Worm (Caenorhabditis elegans) whole organism, L4 larva: ENCODE measurements around the gene Y39B6A.10.

ENCODE experiments used
- D1046.2 ChIP-seq: fragments of 200-800 bp; sonication (Bioruptor generic); IDR thresholded peaks from 2 replicates; pipeline ENCODE4 v1.3.6; 2022; ENCODE audit warnings: missing genetic modification characterization, missing compliant biosample characterization
- T20F7.1 ChIP-seq: fragments of 200-800 bp; sonication (Bioruptor generic); optimal IDR thresholded peaks from 2 replicates; lab custom pipeline; 2018; ENCODE audit warnings: mild to moderate bottlenecking, missing genetic modification characterization, missing compliant biosample characterization
- Y105C5A.15 ChIP-seq: fragments of 200-800 bp; sonication (Bioruptor generic); IDR thresholded peaks from 2 replicates; pipeline ENCODE4 v1.3.6; 2022; ENCODE audit warnings: missing genetic modification characterization, missing compliant biosample characterization
- ZK337.2 ChIP-seq: fragments of 200-800 bp; sonication (Bioruptor generic); IDR thresholded peaks from 2 replicates; pipeline ENCODE4 v1.3.6; 2022; ENCODE audit warnings: missing genetic modification reagents, missing genetic modification characterization, missing compliant biosample characterization
- ama-1 ChIP-seq: fragments of 150-350 bp; optimal IDR thresholded peaks from 2 replicates; lab custom pipeline; 2014; ENCODE audit warnings: inconsistent platforms, mixed read lengths
- arid-1 ChIP-seq: fragments of 200-800 bp; sonication (Bioruptor generic); conservative IDR thresholded peaks from 2 replicates; pipeline ENCODE4 v1.3.6; 2022; ENCODE audit warnings: missing genetic modification reagents, missing genetic modification characterization, missing compliant biosample characterization
- attf-4 ChIP-seq: sonication (generic microtip); optimal IDR thresholded peaks from 3 replicates; lab custom pipeline; 2017; ENCODE audit warnings: missing biosample characterization, missing genetic modification characterization
- ceh-32 ChIP-seq: sonication (generic microtip); optimal IDR thresholded peaks from 2 replicates; lab custom pipeline; 2016; ENCODE audit warnings: mild to moderate bottlenecking, missing genetic modification characterization, missing compliant biosample characterization; ENCODE audit not compliant: poor library complexity
- ctbp-1 ChIP-seq: fragments of 200-800 bp; sonication (Bioruptor generic); IDR thresholded peaks from 2 replicates; pipeline ENCODE4 v1.3.6; 2022; ENCODE audit warnings: missing genetic modification reagents, missing genetic modification characterization, missing compliant biosample characterization
- daf-12 ChIP-seq: fragments of 150-350 bp; optimal IDR thresholded peaks from 2 replicates; lab custom pipeline; 2014; ENCODE audit warnings: missing biosample characterization, missing genetic modification reagents, missing genetic modification characterization
- dmd-6 ChIP-seq: fragments of 200-800 bp; sonication (Bioruptor generic); IDR thresholded peaks from 2 replicates; pipeline ENCODE4 v1.3.6; 2022; ENCODE audit warnings: missing genetic modification reagents, missing genetic modification characterization, missing compliant biosample characterization
- dmd-8 ChIP-seq: fragments of 200-800 bp; sonication (Bioruptor generic); IDR thresholded peaks from 2 replicates; pipeline ENCODE4 v1.3.6; 2022; ENCODE audit warnings: missing genetic modification characterization, missing compliant biosample characterization
- fos-1 ChIP-seq: fragments of 150-350 bp; optimal IDR thresholded peaks from 2 replicates; lab custom pipeline; 2014; ENCODE audit warnings: missing biosample characterization, missing genetic modification characterization
- hlh-11 ChIP-seq: fragments of 200-800 bp; sonication (Bioruptor generic); optimal IDR thresholded peaks from 2 replicates; lab custom pipeline; 2018; ENCODE audit warnings: mild to moderate bottlenecking, missing genetic modification characterization, missing compliant biosample characterization
- hlh-30 ChIP-seq: sonication (generic microtip); optimal IDR thresholded peaks from 2 replicates; lab custom pipeline; 2017; ENCODE audit warnings: antibody characterized with exemption, mild to moderate bottlenecking, missing genetic modification characterization, missing compliant biosample characterization; ENCODE audit not compliant: insufficient read depth
- hmg-1.1 ChIP-seq: fragments of 200-800 bp; sonication (Bioruptor generic); IDR thresholded peaks from 2 replicates; pipeline ENCODE4 v1.3.6; 2022; ENCODE audit warnings: missing genetic modification reagents, missing genetic modification characterization, missing compliant biosample characterization
- mdl-1 ChIP-seq, 2 experiments: fragments of 150-350 bp in 1 of 2; sonication (generic microtip) in 1 of 2; optimal IDR thresholded peaks; 2 replicates each; lab custom pipeline; 2014 to 2017; ENCODE audit warnings: missing biosample characterization in 2 of 2, missing genetic modification characterization in 2 of 2
- mdt-29 ChIP-seq: fragments of 200-800 bp; sonication (Bioruptor generic); IDR thresholded peaks from 2 replicates; pipeline ENCODE4 v1.3.6; 2022; ENCODE audit warnings: missing genetic modification reagents, missing genetic modification characterization, missing compliant biosample characterization
- nhr-28 ChIP-seq: fragments of 150-350 bp; optimal IDR thresholded peaks from 2 replicates; lab custom pipeline; 2014; ENCODE audit warnings: missing biosample characterization, missing genetic modification characterization
- pqm-1 ChIP-seq: sonication (generic microtip); optimal IDR thresholded peaks from 2 replicates; lab custom pipeline; 2017; ENCODE audit warnings: missing biosample characterization, missing genetic modification characterization
- saeg-2 ChIP-seq: fragments of 200-800 bp; sonication (Bioruptor generic); IDR thresholded peaks from 2 replicates; pipeline ENCODE4 v1.3.6; 2022; ENCODE audit warnings: missing genetic modification reagents, missing genetic modification characterization, missing compliant biosample characterization
- set-16 ChIP-seq: fragments of 200-800 bp; sonication (Bioruptor generic); IDR thresholded peaks from 2 replicates; pipeline ENCODE4 v1.3.6; 2022; ENCODE audit warnings: missing genetic modification reagents, missing genetic modification characterization, missing compliant biosample characterization
- spr-3 ChIP-seq: fragments of 200-800 bp; sonication (Bioruptor generic); optimal IDR thresholded peaks from 2 replicates; lab custom pipeline; 2018; ENCODE audit warnings: mild to moderate bottlenecking, missing genetic modification characterization, missing compliant biosample characterization
- unc-62 ChIP-seq, 3 experiments: fragments of 150-350 bp in 1 of 3; sonication (generic microtip); optimal IDR thresholded peaks in 2 of 3; peaks in 1 of 3; 1 replicate in 1 of 3; 2 replicates in 2 of 3; lab custom pipeline; 2014 to 2017; ENCODE audit warnings: missing biosample characterization in 3 of 3, missing genetic modification characterization in 3 of 3, missing genetic modification reagents in 3 of 3, missing genotype in 1 of 3

Gene Y39B6A.10

ce11 chrV:19087426-19087825 lies 46.0 kb downstream of the Y39B6A.10 start, which contains the start of gene nhr-145:
nhr-145 (plus strand) TSS chrV:19087723.
- TF ChIP-seq attf-4 (no peak), arid-1 (GFP tag; lab: Robert Waterston, UW) (no peak), fos-1 (tag; lab: Kevin White, UChicago) (no peak), mdl-1 (tag; optimal IDR thresholded peaks at IDR 0.05; lab: Kevin White, UChicago) (no peak), ceh-32 (no peak)

- TF ChIP-seq dmd-8 (GFP tag; lab: Robert Waterston, UW) (no peak), pqm-1 (peak; percentile 5), hlh-30 (tag; lab: Kevin White, UChicago) (peak; percentile 35), mdl-1 (tag; optimal IDR thresholded peaks at IDR 0.05; lab: Kevin White, UChicago) (no peak), dmd-6 (GFP tag; lab: Robert Waterston, UW) (peak; percentile 77), T20F7.1 (GFP tag; lab: Kevin White, UChicago) (peak; percentile 34), hlh-11 (tag; lab: Kevin White, UChicago) (peak; percentile 20), nhr-28 (tag; lab: Kevin White, UChicago) (peak; percentile 73)
Observed at ce11 chrV:19083789-19084188, 49.6 kb downstream of the Y39B6A.10 start.

- peak; percentile 10 for TF ChIP-seq hlh-30 (tag; lab: Kevin White, UChicago)
- TF ChIP-seq daf-12, result no peak
- TF ChIP-seq saeg-2 (GFP tag; lab: Robert Waterston, UW), result no peak
- 0 out of 2 replicates have a peak, but pooled peaks have one; percentile 27 for TF ChIP-seq hmg-1.1 (GFP tag; lab: Robert Waterston, UW)
- TF ChIP-seq D1046.2 (GFP tag; lab: Robert Waterston, UW), result no peak
- TF ChIP-seq arid-1 (GFP tag; lab: Robert Waterston, UW), result no peak
- no peak for TF ChIP-seq mdt-29
- no peak for TF ChIP-seq ZK337.2
- TF ChIP-seq spr-3 (GFP tag; lab: Kevin White, UChicago), result no peak
- no peak for TF ChIP-seq ama-1 (lab: Kevin White, UChicago)
- no peak for TF ChIP-seq Y105C5A.15 (GFP tag; lab: Robert Waterston, UW)
- TF ChIP-seq set-16 (GFP tag; lab: Robert Waterston, UW), result 0 out of 2 replicates have a peak, but pooled peaks have one; percentile 6
- TF ChIP-seq ctbp-1, result no peak
- TF ChIP-seq hlh-11 (tag; lab: Kevin White, UChicago), result peak; percentile 6
- TF ChIP-seq unc-62 (GFP tag; optimal IDR thresholded peaks at IDR 0.05 in 1 of 2; lab: Kevin White, UChicago), result peak in 1 of 2 experiments; percentile 22
- no peak for TF ChIP-seq unc-62 (tag; optimal IDR thresholded peaks at IDR 0.05; lab: Kevin White, UChicago)
- TF ChIP-seq, all 104 proteins: peak for 5
Observed at ce11 chrV:19082541-19082940, 50.9 kb downstream of the Y39B6A.10 start, which contains the start of gene nhr-95. nhr-95 (minus strand) TSS chrV:19082641.
